Worm (Caenorhabditis elegans) whole organism, L4 larva: Measurements from ENCODE around the gene nfm-1.

ENCODE experiments used
- D1046.2 ChIP-seq: fragments of 200-800 bp; sonication (Bioruptor generic); IDR thresholded peaks from 2 replicates; pipeline ENCODE4 v1.3.6; 2022; ENCODE audit warnings: missing genetic modification characterization, missing compliant biosample characterization
- F44E2.7 ChIP-seq: fragments of 200-800 bp; sonication (Bioruptor generic); IDR thresholded peaks from 2 replicates; pipeline ENCODE4 v2.1.2; 2022; ENCODE audit warnings: missing genetic modification characterization, missing compliant biosample characterization
- T26A8.4 ChIP-seq: fragments of 200-800 bp; sonication (Bioruptor generic); IDR thresholded peaks from 2 replicates; pipeline ENCODE4 v1.3.6; 2022; ENCODE audit warnings: missing genetic modification characterization, missing compliant biosample characterization
- Y5F2A.4 ChIP-seq: fragments of 200-800 bp; sonication (Bioruptor generic); optimal IDR thresholded peaks from 2 replicates; lab custom pipeline; 2018; ENCODE audit warnings: mild to moderate bottlenecking, missing genetic modification characterization, missing compliant biosample characterization
- Y75B8A.6 ChIP-seq: fragments of 200-800 bp; sonication (Bioruptor generic); IDR thresholded peaks from 2 replicates; pipeline ENCODE4 v1.3.6; 2022; ENCODE audit warnings: missing genetic modification reagents, missing genetic modification characterization, missing compliant biosample characterization
- ZK546.5 ChIP-seq, 2 experiments: sonication (generic microtip); optimal IDR thresholded peaks; 2 replicates each; lab custom pipeline; 2017; ENCODE audit warnings: missing biosample characterization in 2 of 2, missing genetic modification characterization in 2 of 2
- aly-2 ChIP-seq: sonication (generic microtip); optimal IDR thresholded peaks from 2 replicates; lab custom pipeline; 2018; ENCODE audit warnings: missing biosample characterization, missing genetic modification characterization
- ceh-20 ChIP-seq: fragments of 200-800 bp; sonication (Bioruptor generic); IDR thresholded peaks from 2 replicates; pipeline ENCODE4 v1.3.6; 2022; ENCODE audit warnings: missing genetic modification reagents, missing genetic modification characterization, missing compliant biosample characterization
- ceh-28 ChIP-seq: fragments of 150-350 bp; optimal IDR thresholded peaks from 2 replicates; lab custom pipeline; 2014; ENCODE audit warnings: missing biosample characterization, missing genetic modification reagents, missing genetic modification characterization
- ceh-44 ChIP-seq: fragments of 200-800 bp; sonication (Bioruptor generic); IDR thresholded peaks from 2 replicates; pipeline ENCODE4 v1.3.6; 2022; ENCODE audit warnings: missing genetic modification reagents, missing genetic modification characterization, missing compliant biosample characterization
- ceh-82 ChIP-seq: sonication (generic microtip); optimal IDR thresholded peaks from 2 replicates; lab custom pipeline; 2017; ENCODE audit warnings: missing biosample characterization, missing genetic modification characterization
- daf-12 ChIP-seq: fragments of 150-350 bp; optimal IDR thresholded peaks from 2 replicates; lab custom pipeline; 2014; ENCODE audit warnings: missing biosample characterization, missing genetic modification reagents, missing genetic modification characterization
- daf-16 ChIP-seq, 3 experiments: sonication (generic microtip); optimal IDR thresholded peaks; 2 replicates each; lab custom pipeline; 2016 to 2017; ENCODE audit warnings: missing genetic modification characterization in 3 of 3, missing genetic modification reagents in 3 of 3, mild to moderate bottlenecking in 2 of 3, missing compliant biosample characterization in 2 of 3, missing biosample characterization in 1 of 3, moderate library complexity in 1 of 3
- daf-19 ChIP-seq: fragments of 200-800 bp; sonication (Bioruptor generic); conservative IDR thresholded peaks from 2 replicates; pipeline ENCODE4 v1.3.6; 2022; ENCODE audit warnings: missing genetic modification characterization, missing compliant biosample characterization
- dmd-6 ChIP-seq: fragments of 200-800 bp; sonication (Bioruptor generic); IDR thresholded peaks from 2 replicates; pipeline ENCODE4 v1.3.6; 2022; ENCODE audit warnings: missing genetic modification reagents, missing genetic modification characterization, missing compliant biosample characterization
- dmd-9 ChIP-seq: fragments of 200-800 bp; sonication (Bioruptor generic); IDR thresholded peaks from 2 replicates; pipeline ENCODE4 v1.3.6; 2022; ENCODE audit warnings: missing genetic modification reagents, missing genetic modification characterization, missing compliant biosample characterization
- dpl-1 ChIP-seq: fragments of 150-350 bp; optimal IDR thresholded peaks from 2 replicates; lab custom pipeline; 2014; ENCODE audit warnings: missing biosample characterization, missing genetic modification reagents, missing genetic modification characterization
- dve-1 ChIP-seq: sonication (generic microtip); optimal IDR thresholded peaks from 2 replicates; lab custom pipeline; 2017; ENCODE audit warnings: antibody characterized with exemption, mild to moderate bottlenecking, missing genetic modification characterization, missing compliant biosample characterization; ENCODE audit not compliant: insufficient read depth
- egl-27 ChIP-seq: sonication (generic microtip); optimal IDR thresholded peaks from 3 replicates; lab custom pipeline; 2017; ENCODE audit warnings: missing biosample characterization, missing genetic modification reagents, missing genetic modification characterization
- fos-1 ChIP-seq: fragments of 150-350 bp; optimal IDR thresholded peaks from 2 replicates; lab custom pipeline; 2014; ENCODE audit warnings: missing biosample characterization, missing genetic modification characterization
- hif-1 ChIP-seq, 2 experiments: sonication (generic microtip); optimal IDR thresholded peaks; 2 replicates each; lab custom pipeline; 2016 to 2017; ENCODE audit warnings: missing compliant biosample characterization in 2 of 2, missing genetic modification characterization in 2 of 2, missing genetic modification reagents in 2 of 2, missing genotype in 2 of 2, mild to moderate bottlenecking in 1 of 2
- hlh-11 ChIP-seq: fragments of 200-800 bp; sonication (Bioruptor generic); optimal IDR thresholded peaks from 2 replicates; lab custom pipeline; 2018; ENCODE audit warnings: mild to moderate bottlenecking, missing genetic modification characterization, missing compliant biosample characterization
- hlh-30 ChIP-seq: sonication (generic microtip); optimal IDR thresholded peaks from 2 replicates; lab custom pipeline; 2017; ENCODE audit warnings: antibody characterized with exemption, mild to moderate bottlenecking, missing genetic modification characterization, missing compliant biosample characterization; ENCODE audit not compliant: insufficient read depth
- lim-7 ChIP-seq: fragments of 200-800 bp; sonication (Bioruptor generic); IDR thresholded peaks from 2 replicates; pipeline ENCODE4 v1.3.6; 2022; ENCODE audit warnings: missing genetic modification characterization, missing compliant biosample characterization
- lin-1 ChIP-seq: fragments of 200-800 bp; sonication (Bioruptor generic); IDR thresholded peaks from 2 replicates; pipeline ENCODE4 v1.3.6; 2022; ENCODE audit warnings: missing genetic modification reagents, missing genetic modification characterization, missing compliant biosample characterization
- lin-13 ChIP-seq: fragments of 150-350 bp; optimal IDR thresholded peaks from 2 replicates; lab custom pipeline; 2014; ENCODE audit warnings: missing biosample characterization, missing genetic modification reagents, missing genetic modification characterization
- lin-38 ChIP-seq: fragments of 200-800 bp; sonication (Bioruptor generic); IDR thresholded peaks from 2 replicates; pipeline ENCODE4 v1.3.6; 2022; ENCODE audit warnings: missing genetic modification reagents, missing genetic modification characterization, missing compliant biosample characterization
- lir-3 ChIP-seq: sonication (generic microtip); optimal IDR thresholded peaks from 2 replicates; lab custom pipeline; 2016; ENCODE audit warnings: mild to moderate bottlenecking, missing genetic modification characterization, missing compliant biosample characterization
- madf-9 ChIP-seq: fragments of 200-800 bp; sonication (Bioruptor generic); conservative IDR thresholded peaks from 2 replicates; pipeline ENCODE4 v1.3.6; 2022; ENCODE audit warnings: missing genetic modification reagents, missing genetic modification characterization, missing compliant biosample characterization
- mxl-2 ChIP-seq: fragments of 200-800 bp; sonication (Bioruptor generic); conservative IDR thresholded peaks from 2 replicates; pipeline ENCODE4 v1.3.6; 2022; ENCODE audit warnings: missing genetic modification reagents, missing genetic modification characterization, missing compliant biosample characterization
- mxl-3 ChIP-seq: fragments of 200-800 bp; sonication (Bioruptor generic); optimal IDR thresholded peaks from 2 replicates; lab custom pipeline; 2018; ENCODE audit warnings: mild to moderate bottlenecking, missing genetic modification characterization, missing compliant biosample characterization
- nhr-102 ChIP-seq: sonication (generic microtip); optimal IDR thresholded peaks from 2 replicates; lab custom pipeline; 2016; ENCODE audit warnings: mild to moderate bottlenecking, missing genetic modification characterization, moderate library complexity, missing compliant biosample characterization
- nhr-111 ChIP-seq: fragments of 200-800 bp; sonication (Bioruptor generic); optimal IDR thresholded peaks from 2 replicates; lab custom pipeline; 2018; ENCODE audit warnings: mild to moderate bottlenecking, missing genetic modification characterization, missing compliant biosample characterization
- nhr-237 ChIP-seq: sonication (generic microtip); optimal IDR thresholded peaks from 2 replicates; lab custom pipeline; 2017; ENCODE audit warnings: missing biosample characterization, missing genetic modification characterization
- nhr-28 ChIP-seq: fragments of 150-350 bp; optimal IDR thresholded peaks from 2 replicates; lab custom pipeline; 2014; ENCODE audit warnings: missing biosample characterization, missing genetic modification characterization
- nhr-42 ChIP-seq: fragments of 200-800 bp; sonication (Bioruptor generic); IDR thresholded peaks from 2 replicates; pipeline ENCODE4 v1.3.6; 2022; ENCODE audit warnings: missing genetic modification characterization, missing compliant biosample characterization
- nhr-76 ChIP-seq: fragments of 150-350 bp; optimal IDR thresholded peaks from 2 replicates; lab custom pipeline; 2014; ENCODE audit warnings: missing biosample characterization, missing genetic modification characterization
- nhr-77 ChIP-seq: fragments of 150-350 bp; optimal IDR thresholded peaks from 2 replicates; lab custom pipeline; 2014; ENCODE audit warnings: missing biosample characterization, missing genetic modification characterization
- php-3 ChIP-seq: fragments of 200-800 bp; sonication (Bioruptor generic); IDR thresholded peaks from 2 replicates; pipeline ENCODE4 v1.3.6; 2022; ENCODE audit warnings: missing genetic modification reagents, missing genetic modification characterization, missing compliant biosample characterization
- pqm-1 ChIP-seq: sonication (generic microtip); optimal IDR thresholded peaks from 2 replicates; lab custom pipeline; 2017; ENCODE audit warnings: missing biosample characterization, missing genetic modification characterization
- rbr-2 ChIP-seq: sonication (generic microtip); optimal IDR thresholded peaks from 2 replicates; lab custom pipeline; 2016; ENCODE audit warnings: missing genotype, missing genetic modification characterization, missing compliant biosample characterization
- saeg-2 ChIP-seq: fragments of 200-800 bp; sonication (Bioruptor generic); IDR thresholded peaks from 2 replicates; pipeline ENCODE4 v1.3.6; 2022; ENCODE audit warnings: missing genetic modification reagents, missing genetic modification characterization, missing compliant biosample characterization
- sdz-12 ChIP-seq: fragments of 200-800 bp; sonication (Bioruptor generic); optimal IDR thresholded peaks from 2 replicates; lab custom pipeline; 2018; ENCODE audit warnings: mild to moderate bottlenecking, missing genetic modification characterization, missing compliant biosample characterization
- set-16 ChIP-seq: fragments of 200-800 bp; sonication (Bioruptor generic); IDR thresholded peaks from 2 replicates; pipeline ENCODE4 v1.3.6; 2022; ENCODE audit warnings: missing genetic modification reagents, missing genetic modification characterization, missing compliant biosample characterization
- snpc-1.2 ChIP-seq: fragments of 200-800 bp; sonication (Bioruptor generic); IDR thresholded peaks from 2 replicates; pipeline ENCODE4 v1.3.6; 2022; ENCODE audit warnings: missing genetic modification reagents, missing genetic modification characterization, missing compliant biosample characterization
- snpc-4 ChIP-seq: fragments of 150-350 bp; optimal IDR thresholded peaks from 2 replicates; lab custom pipeline; 2014; ENCODE audit warnings: missing biosample characterization, missing genetic modification characterization
- tra-1 ChIP-seq: fragments of 200-800 bp; sonication (Bioruptor generic); IDR thresholded peaks from 2 replicates; pipeline ENCODE4 v1.3.6; 2022; ENCODE audit warnings: missing genetic modification reagents, missing genetic modification characterization, missing compliant biosample characterization
- zag-1 ChIP-seq: fragments of 150-350 bp; optimal IDR thresholded peaks from 2 replicates; lab custom pipeline; 2014; ENCODE audit warnings: missing biosample characterization, missing genetic modification characterization
- zip-2 ChIP-seq: fragments of 150-350 bp; optimal IDR thresholded peaks from 2 replicates; lab custom pipeline; 2014; ENCODE audit warnings: missing biosample characterization, missing genetic modification characterization
- ztf-7 ChIP-seq: fragments of 150-350 bp; optimal IDR thresholded peaks from 2 replicates; lab custom pipeline; 2014; ENCODE audit warnings: missing biosample characterization, missing genetic modification characterization

The nfm-1 gene

DNA sequence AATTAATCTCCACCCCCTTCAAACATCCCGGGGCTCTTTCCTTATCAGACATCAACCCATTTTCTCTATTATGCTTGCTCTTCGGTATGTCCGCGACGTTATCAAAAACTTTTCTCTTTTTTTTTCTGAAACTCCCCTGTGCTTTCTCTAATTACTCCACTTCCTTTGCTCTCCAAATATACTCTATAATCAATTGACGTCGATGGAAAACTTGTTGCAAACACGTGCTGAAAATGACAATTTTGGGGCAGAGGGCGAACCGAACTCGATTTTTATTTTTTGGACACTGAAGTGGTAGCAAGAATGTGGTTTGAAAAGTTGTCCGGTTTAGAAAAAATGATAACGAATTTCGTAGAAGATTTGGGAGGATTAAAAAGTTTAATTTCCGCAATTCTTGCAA, 19.8 kb downstream of the nfm-1 start (continued):
- TF ChIP-seq lin-13 (GFP tag; lab: Kevin White, UChicago) (no peak), dpl-1 (GFP tag; lab: Kevin White, UChicago) (no peak), daf-19 (no peak), mxl-3 (peak; percentile 77), hlh-30 (tag; lab: Kevin White, UChicago) (peak; percentile 18), nhr-76 (tag; lab: Kevin White, UChicago) (no peak), egl-27 (tag; lab: Kevin White, UChicago) (no peak), madf-9 (GFP tag; lab: Robert Waterston, UW) (no peak), saeg-2 (GFP tag; lab: Robert Waterston, UW) (no peak), set-16 (GFP tag; lab: Robert Waterston, UW) (no peak), nhr-237 (tag; lab: Kevin White, UChicago) (no peak), Y75B8A.6 (GFP tag; lab: Robert Waterston, UW) (no peak), lim-7 (GFP tag; lab: Robert Waterston, UW) (no peak), dve-1 (tag; lab: Kevin White, UChicago) (peak; percentile 70), ceh-28 (tag; lab: Kevin White, UChicago) (no peak), Y5F2A.4 (GFP tag; lab: Kevin White, UChicago) (no peak), nhr-42 (GFP tag; lab: Robert Waterston, UW) (no peak), dmd-6 (peak; percentile 94), fos-1 (tag; lab: Kevin White, UChicago) (peak; percentile 50), ZK546.5 (tag; optimal IDR thresholded peaks at IDR 0.05; lab: Kevin White, UChicago) (no peak), rbr-2 (tag; lab: Kevin White, UChicago) (no peak), nhr-28 (tag; lab: Kevin White, UChicago) (peak; percentile 76), tra-1 (GFP tag; lab: Robert Waterston, UW) (peak; percentile 73; the same call in 1 of the 2 replicates), ztf-7 (tag; lab: Kevin White, UChicago) (no peak), lin-1 (GFP tag; lab: Robert Waterston, UW) (peak; percentile 79; the same call in 1 of the 2 replicates), php-3 (GFP tag; lab: Robert Waterston, UW) (0 out of 2 replicates have a peak, but pooled peaks have one; percentile 13), daf-12 (tag; lab: Kevin White, UChicago) (no peak), ceh-44 (GFP tag; lab: Robert Waterston, UW) (no peak), lin-38 (GFP tag; lab: Robert Waterston, UW) (no peak), zag-1 (tag; lab: Kevin White, UChicago) (no peak), mxl-2 (GFP tag; lab: Robert Waterston, UW) (no peak), hlh-11 (tag; lab: Kevin White, UChicago) (peak; percentile 84), dmd-9 (GFP tag; lab: Robert Waterston, UW) (no peak), sdz-12 (no peak), ceh-82 (no peak), T26A8.4 (GFP tag; lab: Robert Waterston, UW) (no peak), lir-3 (no peak), nhr-102 (peak; percentile 4), hif-1 (tag; optimal IDR thresholded peaks at IDR 0.05; lab: Kevin White, UChicago) (no peak)

ce11 chrIII:6180294-6180693, 21.0 kb downstream of the nfm-1 start:
- TF ChIP-seq ceh-44 (GFP tag; lab: Robert Waterston, UW) (no peak), snpc-1.2 (GFP tag; lab: Robert Waterston, UW) (no peak), zip-2 (tag; lab: Kevin White, UChicago) (no peak), snpc-4 (tag; lab: Kevin White, UChicago) (no peak), pqm-1 (tag; lab: Kevin White, UChicago) (peak; percentile 67), hlh-30 (tag; lab: Kevin White, UChicago) (peak; percentile 5), D1046.2 (GFP tag; lab: Robert Waterston, UW) (no peak), lir-3 (no peak), tra-1 (GFP tag; lab: Robert Waterston, UW) (0 out of 2 replicates have a peak, but pooled peaks have one; percentile 20), lin-1 (GFP tag; lab: Robert Waterston, UW) (peak; percentile 48; the same call in 1 of the 2 replicates), mxl-3 (peak; percentile 4), F44E2.7 (GFP tag; lab: Robert Waterston, UW) (no peak), aly-2 (tag; lab: Kevin White, UChicago) (no peak), dmd-9 (GFP tag; lab: Robert Waterston, UW) (no peak), ceh-82 (no peak), hif-1 (tag; optimal IDR thresholded peaks at IDR 0.05; lab: Kevin White, UChicago) (no peak), nhr-111 (GFP tag; lab: Kevin White, UChicago) (no peak), daf-16 (GFP tag; optimal IDR thresholded peaks at IDR 0.05; lab: Kevin White, UChicago) (no peak), daf-16 (tag; optimal IDR thresholded peaks at IDR 0.05; lab: Kevin White, UChicago) (peak; percentile 72), ceh-20 (GFP tag; lab: Robert Waterston, UW) (no peak), nhr-77 (tag; lab: Kevin White, UChicago) (peak; percentile 20), Y75B8A.6 (GFP tag; lab: Robert Waterston, UW) (no peak), php-3 (GFP tag; lab: Robert Waterston, UW) (peak; percentile 82)
